Worm (Caenorhabditis elegans) whole organism, late embryonic: ENCODE measurements around the gene aff-1.

ENCODE experiments used
- ahr-1 ChIP-seq: sonication (generic microtip); optimal IDR thresholded peaks from 2 replicates; lab custom pipeline; 2016; ENCODE audit warnings: missing genetic modification characterization, missing compliant biosample characterization
- ama-1 ChIP-seq: fragments of 150-350 bp; optimal IDR thresholded peaks from 2 replicates; lab custom pipeline; 2014
- hlh-13 ChIP-seq: fragments of 200-800 bp; sonication (Bioruptor generic); optimal IDR thresholded peaks from 2 replicates; lab custom pipeline; 2018; ENCODE audit warnings: mild to moderate bottlenecking, missing genetic modification characterization, missing compliant biosample characterization
- nfya-1 ChIP-seq: sonication (generic microtip); optimal IDR thresholded peaks from 2 replicates; lab custom pipeline; 2017; ENCODE audit warnings: missing genetic modification characterization, mild to moderate bottlenecking, missing compliant biosample characterization, antibody characterized with exemption, moderate library complexity
- pqm-1 ChIP-seq: sonication (generic microtip); optimal IDR thresholded peaks from 2 replicates; lab custom pipeline; 2016; ENCODE audit warnings: missing genetic modification characterization, missing compliant biosample characterization

DNA sequence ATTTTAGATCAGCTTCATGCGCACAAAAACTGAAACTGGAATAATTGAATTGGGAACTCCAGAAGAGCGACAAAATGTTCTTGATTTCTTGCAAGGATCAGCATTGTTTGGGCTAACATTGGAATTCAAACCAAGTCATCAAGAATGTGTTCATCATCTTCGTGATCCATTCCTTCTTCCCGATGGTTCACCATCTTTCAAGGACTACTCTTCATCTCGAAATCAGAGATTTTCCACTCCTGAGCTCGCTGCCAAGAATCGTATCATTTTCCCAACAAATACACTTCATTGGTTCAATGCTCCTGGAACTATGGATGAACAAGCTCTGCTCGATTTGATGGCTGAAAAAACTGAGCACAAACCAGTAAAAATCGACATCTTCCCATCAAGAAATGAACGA lies 37.2 kb upstream of the aff-1 start:
- TF ChIP-seq ahr-1 (tag; lab: Kevin White, UChicago) (no peak), nfya-1 (tag; lab: Kevin White, UChicago) (no peak), ama-1 (lab: Kevin White, UChicago) (no peak), pqm-1 (tag; lab: Kevin White, UChicago) (no peak), hlh-13 (GFP tag; lab: Kevin White, UChicago) (no peak)
